Worm (Caenorhabditis elegans) whole organism, L1 larva: ENCODE results near the gene nprt-1.
"Not testable (repeated sequence)": the region's sequence is repeated elsewhere in the genome, so short reads cannot be mapped to it uniquely, and the experiment has no call there.

Source experiments
- F16B12.6 ChIP-seq: fragments of 150-350 bp; optimal IDR thresholded peaks from 2 replicates; lab custom pipeline; 2014; ENCODE audit warnings: missing biosample characterization, missing genetic modification characterization
- Y116A8C.19 ChIP-seq: sonication (generic microtip); optimal IDR thresholded peaks from 2 replicates; lab custom pipeline; 2016; ENCODE audit warnings: missing compliant biosample characterization, missing genetic modification characterization, borderline replicate concordance
- aly-2 ChIP-seq: fragments of 150-350 bp; optimal IDR thresholded peaks from 2 replicates; lab custom pipeline; 2014; ENCODE audit warnings: missing biosample characterization, missing genetic modification characterization
- ceh-88 ChIP-seq: fragments of 200-800 bp; sonication (Bioruptor generic); IDR thresholded peaks from 2 replicates; pipeline ENCODE4 v1.3.6; 2022; ENCODE audit warnings: missing genetic modification characterization, missing compliant biosample characterization
- dpl-1 ChIP-seq, 3 experiments: fragments of 150-350 bp in 2 of 3; sonication (generic microtip) in 1 of 3; optimal IDR thresholded peaks; 2 replicates each; lab custom pipeline; 2014 to 2017; ENCODE audit warnings: missing biosample characterization in 3 of 3, missing genetic modification characterization in 3 of 3, missing genetic modification reagents in 3 of 3
- dsc-1 ChIP-seq: sonication (generic microtip); optimal IDR thresholded peaks from 2 replicates; lab custom pipeline; 2016; ENCODE audit warnings: mild to moderate bottlenecking, missing genetic modification characterization, missing compliant biosample characterization
- efl-1 ChIP-seq, 4 experiments: fragments of 150-350 bp; optimal IDR thresholded peaks in 3 of 4; peaks in 1 of 4; 1 replicate in 1 of 4; 2 replicates in 3 of 4; lab custom pipeline; 2014; ENCODE audit warnings: missing biosample characterization in 2 of 4, missing genetic modification characterization in 2 of 4, missing genetic modification reagents in 2 of 4
- efl-3 ChIP-seq: fragments of 200-800 bp; sonication (Bioruptor generic); optimal IDR thresholded peaks from 2 replicates; lab custom pipeline; 2018; ENCODE audit warnings: mild to moderate bottlenecking, missing genetic modification characterization, missing compliant biosample characterization
- egl-13 ChIP-seq: sonication (generic microtip); optimal IDR thresholded peaks from 2 replicates; lab custom pipeline; 2016; ENCODE audit warnings: missing genotype, missing genetic modification reagents, missing genetic modification characterization, missing compliant biosample characterization
- elt-2 ChIP-seq: sonication (generic microtip); optimal IDR thresholded peaks from 2 replicates; lab custom pipeline; 2016; ENCODE audit warnings: missing genetic modification characterization, mild to moderate bottlenecking, inconsistent platforms, missing compliant biosample characterization, missing genetic modification reagents
- grh-1 ChIP-seq: fragments of 200-800 bp; sonication (Bioruptor generic); IDR thresholded peaks from 2 replicates; pipeline ENCODE4 v1.3.6; 2022; ENCODE audit warnings: missing genetic modification reagents, missing genetic modification characterization, missing compliant biosample characterization
- hpl-2 ChIP-seq: fragments of 150-350 bp; optimal IDR thresholded peaks from 2 replicates; lab custom pipeline; 2014; ENCODE audit warnings: missing biosample characterization, missing genetic modification reagents, missing genetic modification characterization
- isw-1 ChIP-seq: fragments of 200-800 bp; sonication (Bioruptor generic); IDR thresholded peaks from 2 replicates; pipeline ENCODE4 v1.3.6; 2022; ENCODE audit warnings: missing genetic modification characterization, missing compliant biosample characterization
- jun-1 ChIP-seq: fragments of 150-350 bp; optimal IDR thresholded peaks from 2 replicates; lab custom pipeline; 2014; ENCODE audit warnings: missing biosample characterization, missing genetic modification reagents, missing genetic modification characterization
- lin-14 ChIP-seq: fragments of 200-800 bp; sonication (Bioruptor generic); optimal IDR thresholded peaks from 2 replicates; lab custom pipeline; 2018; ENCODE audit warnings: mild to moderate bottlenecking, missing genetic modification characterization, moderate library complexity, missing compliant biosample characterization
- lin-15B ChIP-seq: fragments of 150-350 bp; sonication (generic microtip); optimal IDR thresholded peaks from 3 replicates; lab custom pipeline; 2014; ENCODE audit warnings: missing biosample characterization, missing genetic modification characterization
- lin-35 ChIP-seq, 2 experiments: fragments of 150-350 bp; optimal IDR thresholded peaks; 2 replicates each; lab custom pipeline; 2014; ENCODE audit warnings: missing biosample characterization in 2 of 2, missing genetic modification characterization in 2 of 2, missing genetic modification reagents in 2 of 2
- lsy-2 ChIP-seq, 2 experiments: fragments of 150-350 bp; optimal IDR thresholded peaks; 2 replicates each; lab custom pipeline; 2014; ENCODE audit warnings: missing biosample characterization in 2 of 2, missing genetic modification characterization in 2 of 2
- mab-9 ChIP-seq: fragments of 200-800 bp; sonication (Bioruptor generic); IDR thresholded peaks from 2 replicates; pipeline ENCODE4 v1.3.6; 2022; ENCODE audit warnings: missing genetic modification reagents, missing genetic modification characterization, missing compliant biosample characterization
- nhr-19 ChIP-seq: fragments of 200-800 bp; sonication (Bioruptor generic); conservative IDR thresholded peaks from 2 replicates; pipeline ENCODE4 v1.3.6; 2022; ENCODE audit warnings: missing genetic modification characterization, missing compliant biosample characterization
- nhr-47 ChIP-seq: sonication (generic microtip); optimal IDR thresholded peaks from 2 replicates; lab custom pipeline; 2016; ENCODE audit warnings: mild to moderate bottlenecking, missing genetic modification characterization, moderate library complexity, missing compliant biosample characterization
- nhr-71 ChIP-seq: sonication (generic microtip); optimal IDR thresholded peaks from 2 replicates; lab custom pipeline; 2016; ENCODE audit warnings: mild to moderate bottlenecking, missing genetic modification characterization, moderate library complexity, missing compliant biosample characterization
- nhr-85 ChIP-seq: sonication (generic microtip); peaks from one replicate; lab custom pipeline; 2016; ENCODE audit warnings: missing genetic modification characterization, inconsistent platforms, missing compliant biosample characterization
- nhr-90 ChIP-seq: sonication (generic microtip); optimal IDR thresholded peaks from 2 replicates; lab custom pipeline; 2016; ENCODE audit warnings: mild to moderate bottlenecking, missing genetic modification characterization, missing compliant biosample characterization; ENCODE audit not compliant: poor library complexity
- rnt-1 ChIP-seq: sonication (generic microtip); optimal IDR thresholded peaks from 2 replicates; lab custom pipeline; 2016; ENCODE audit warnings: mild to moderate bottlenecking, missing genetic modification characterization, moderate library complexity, missing compliant biosample characterization
- skn-1 ChIP-seq: fragments of 150-350 bp; optimal IDR thresholded peaks from 2 replicates; lab custom pipeline; 2014; ENCODE audit warnings: missing biosample characterization, missing genetic modification characterization
- snu-23 ChIP-seq: sonication (generic microtip); optimal IDR thresholded peaks from 2 replicates; lab custom pipeline; 2016; ENCODE audit warnings: missing genetic modification characterization, missing compliant biosample characterization
- swsn-7 ChIP-seq: sonication (generic microtip); optimal IDR thresholded peaks from 2 replicates; lab custom pipeline; 2016; ENCODE audit warnings: missing genetic modification characterization, missing compliant biosample characterization
- tbx-2 ChIP-seq: sonication (generic microtip); optimal IDR thresholded peaks from 2 replicates; lab custom pipeline; 2016; ENCODE audit warnings: missing genetic modification characterization, missing compliant biosample characterization
- tlp-1 ChIP-seq: fragments of 150-350 bp; optimal IDR thresholded peaks from 2 replicates; lab custom pipeline; 2014; ENCODE audit warnings: missing biosample characterization, missing genetic modification characterization
- unc-86 ChIP-seq: sonication (generic microtip); optimal IDR thresholded peaks from 2 replicates; lab custom pipeline; 2016; ENCODE audit warnings: missing genetic modification characterization, missing compliant biosample characterization
- xbp-1 ChIP-seq: sonication (generic microtip); optimal IDR thresholded peaks from 2 replicates; lab custom pipeline; 2016; ENCODE audit warnings: missing genetic modification characterization, missing compliant biosample characterization

Gene nprt-1

ce11 chrIV:2917729-2918128 lies 27.5 kb upstream of the nprt-1 start, which contains the start of gene Y54G2A.50:
Y54G2A.50 (plus strand) TSS chrIV:2918029.
- not testable (repeated sequence) for TF ChIP-seq aly-2 (tag; lab: Kevin White, UChicago); Y116A8C.19 (tag; lab: Kevin White, UChicago); efl-3

- peak; percentile 43 to 77 (median 56) for TF ChIP-seq dpl-1 (GFP tag; optimal IDR thresholded peaks at IDR 0.05; lab: Kevin White, UChicago)
- TF ChIP-seq tlp-1 (tag; lab: Kevin White, UChicago), result no peak
- TF ChIP-seq efl-1 (optimal IDR thresholded peaks at IDR 0.05; lab: Kevin White, UChicago), result peak in 1 of 2 experiments; percentile 88
- peak; percentile 80 to 96 for TF ChIP-seq efl-1 (GFP tag; optimal IDR thresholded peaks at IDR 0.05 in 1 of 2; lab: Kevin White, UChicago)
- TF ChIP-seq elt-2, result no peak
- TF ChIP-seq skn-1 (tag; lab: Kevin White, UChicago), result no peak
- peak; percentile 54 to 83 for TF ChIP-seq lin-35 (GFP tag; optimal IDR thresholded peaks at IDR 0.05; lab: Kevin White, UChicago)
Measured at ce11 chrIV:2916043-2916442, 25.8 kb upstream of the nprt-1 start.

- TF ChIP-seq nhr-71 (no peak), efl-1 (optimal IDR thresholded peaks at IDR 0.05; lab: Kevin White, UChicago) (no peak), efl-1 (GFP tag; optimal IDR thresholded peaks at IDR 0.05 in 1 of 2; lab: Kevin White, UChicago) (peak in 1 of 2 experiments; percentile 8), hpl-2 (no peak), lin-15B (tag; lab: Kevin White, UChicago) (no peak)
Measured at ce11 chrIV:2914545-2914944, 24.3 kb upstream of the nprt-1 start.

- TF ChIP-seq dpl-1 (GFP tag; optimal IDR thresholded peaks at IDR 0.05; lab: Kevin White, UChicago) (peak; percentile 38 to 70 (median 69)), lin-35 (GFP tag; optimal IDR thresholded peaks at IDR 0.05; lab: Kevin White, UChicago) (peak; percentile 20 to 77), efl-1 (optimal IDR thresholded peaks at IDR 0.05; lab: Kevin White, UChicago) (peak in 1 of 2 experiments; percentile 72), efl-1 (GFP tag; optimal IDR thresholded peaks at IDR 0.05 in 1 of 2; lab: Kevin White, UChicago) (peak; percentile 79 to 98)
Measured at ce11 chrIV:2901973-2902372, 11.7 kb upstream of the nprt-1 start.

- TF ChIP-seq jun-1 (tag; lab: Kevin White, UChicago) (no peak), efl-1 (optimal IDR thresholded peaks at IDR 0.05; lab: Kevin White, UChicago) (no peak), efl-1 (GFP tag; optimal IDR thresholded peaks at IDR 0.05 in 1 of 2; lab: Kevin White, UChicago) (peak in 1 of 2 experiments; percentile 21)
Measured at ce11 chrIV:2897644-2898160, 7.5 kb upstream of the nprt-1 start, which contains the start of gene Y54G2A.36. Y54G2A.36 (plus strand) TSS chrIV:2897694.

- TF ChIP-seq nhr-19, result peak; percentile 77
- TF ChIP-seq F16B12.6, result peak; percentile 14
- TF ChIP-seq lin-14 (GFP tag; lab: Kevin White, UChicago), result peak; percentile 40
- peak; percentile 19 for TF ChIP-seq snu-23 (GFP tag; lab: Kevin White, UChicago)
- peak in 1 of 3 experiments; percentile 65 for TF ChIP-seq dpl-1 (GFP tag; optimal IDR thresholded peaks at IDR 0.05; lab: Kevin White, UChicago)
- TF ChIP-seq nhr-85 (tag; lab: Kevin White, UChicago), result peak; percentile 65
- peak; percentile 29 for TF ChIP-seq unc-86 (tag; lab: Kevin White, UChicago)
- peak; percentile 70 for TF ChIP-seq ceh-88 (GFP tag; lab: Robert Waterston, UW)
- TF ChIP-seq nhr-90 (tag; lab: Kevin White, UChicago), result peak; percentile 15
- TF ChIP-seq xbp-1 (tag; lab: Kevin White, UChicago), result peak; percentile 58
- TF ChIP-seq efl-1 (optimal IDR thresholded peaks at IDR 0.05; lab: Kevin White, UChicago), result peak; percentile 49 to 68
- peak; percentile 69 to 94 for TF ChIP-seq efl-1 (GFP tag; optimal IDR thresholded peaks at IDR 0.05 in 1 of 2; lab: Kevin White, UChicago)
- TF ChIP-seq nhr-71, result peak; percentile 64
- TF ChIP-seq grh-1, result peak; percentile 69
- TF ChIP-seq dsc-1 (tag; lab: Kevin White, UChicago), result peak; percentile 32
- TF ChIP-seq swsn-7, result peak; percentile 34
- peak in 1 of 2 experiments; percentile 5 for TF ChIP-seq lin-35 (GFP tag; optimal IDR thresholded peaks at IDR 0.05; lab: Kevin White, UChicago)
- peak; percentile 75 for TF ChIP-seq nhr-47 (tag; lab: Kevin White, UChicago)
- peak; percentile 55 to 56 for TF ChIP-seq lsy-2 (tag; optimal IDR thresholded peaks at IDR 0.05; lab: Kevin White, UChicago)
- TF ChIP-seq egl-13, result peak; percentile 3
- 0 out of 2 replicates have a peak, but pooled peaks have one; percentile 45 for TF ChIP-seq mab-9
- TF ChIP-seq tbx-2 (tag; lab: Kevin White, UChicago), result peak; percentile 34
- TF ChIP-seq rnt-1, result peak; percentile 48
- peak; percentile 30 for TF ChIP-seq isw-1 (GFP tag; lab: Robert Waterston, UW)
Measured at ce11 chrIV:2895986-2896660, 5.9 kb upstream of the nprt-1 start.
